Fruit fly (Drosophila melanogaster): ENCODE results near the gene tzn.

tzn gene

dm6 chr3L:20815666-20816375 lies 17.4 kb downstream of the tzn start, which contains the start of the genes CG3618 and Pka-R1 (continued):
- TF ChIP-seq Stat92E (GFP tag; optimal IDR thresholded peaks at IDR 0.05) = peak in 1 of 3 experiments; percentile 24
- peak; percentile 97 for TF ChIP-seq onecut (GFP tag; IDR thresholded peaks at IDR 0.05)
- TF ChIP-seq p53 (GFP tag; optimal IDR thresholded peaks at IDR 0.05) = peak; percentile 0
- TF ChIP-seq Sin3A (optimal IDR thresholded peaks at IDR 0.05) = peak; percentile 31
- TF ChIP-seq ewg (GFP tag; optimal IDR thresholded peaks at IDR 0.05) = peak; percentile 1
- no peak for TF ChIP-seq ash1 (GFP tag; optimal IDR thresholded peaks at IDR 0.05)
- TF ChIP-seq oc (tag; optimal IDR thresholded peaks at IDR 0.05) = no peak
- TF ChIP-seq CG2129 (GFP tag; IDR thresholded peaks at IDR 0.05; ENCODE audit: partially characterized antibody) = no peak
- TF ChIP-seq CG12659 (GFP tag; optimal IDR thresholded peaks at IDR 0.05) = peak; percentile 62
- peak; percentile 7 for TF ChIP-seq lilli (GFP tag; optimal IDR thresholded peaks at IDR 0.05)
- peak; percentile 53 for TF ChIP-seq trem (tag; optimal IDR thresholded peaks at IDR 0.05)
- peak; percentile 57 for TF ChIP-seq HmgZ (tag; optimal IDR thresholded peaks at IDR 0.05)
- TF ChIP-seq dpn (GFP tag; optimal IDR thresholded peaks at IDR 0.05) = peak in 1 of 2 experiments; percentile 2
- TF ChIP-seq CG15514 (GFP tag; optimal IDR thresholded peaks at IDR 0.05) = peak; percentile 50
- peak; percentile 39 for TF ChIP-seq CG9797 (GFP tag; optimal IDR thresholded peaks at IDR 0.05)
- peak; percentile 93 for TF ChIP-seq Sry-δ (GFP tag; optimal IDR thresholded peaks at IDR 0.05)
- TF ChIP-seq Pdp1 (GFP tag; optimal IDR thresholded peaks at IDR 0.05) = peak in 1 of 2 experiments; percentile 77
- TF ChIP-seq Fer1 (GFP tag; optimal IDR thresholded peaks at IDR 0.05) = peak; percentile 21
- TF ChIP-seq az2 (GFP tag; optimal IDR thresholded peaks at IDR 0.05) = no peak
- TF ChIP-seq CG13894 (tag; optimal IDR thresholded peaks at IDR 0.05) = no peak
- TF ChIP-seq CG6689 (GFP tag; IDR thresholded peaks at IDR 0.05) = no peak
- TF ChIP-seq CG17829 (tag; optimal IDR thresholded peaks at IDR 0.05) = peak; percentile 22
- peak; percentile 77 for TF ChIP-seq Dp (GFP tag; optimal IDR thresholded peaks at IDR 0.05)
- TF ChIP-seq her (GFP tag; optimal IDR thresholded peaks at IDR 0.05) = peak; percentile 24
- peak; percentile 76 for TF ChIP-seq CG9437 (GFP tag; optimal IDR thresholded peaks at IDR 0.05)
- peak; percentile 71 for TF ChIP-seq Myb (GFP tag; optimal IDR thresholded peaks at IDR 0.05)
- peak; percentile 83 for TF ChIP-seq MESR4 (GFP tag; optimal IDR thresholded peaks at IDR 0.05)
- TF ChIP-seq CG43689 (GFP tag; IDR thresholded peaks at IDR 0.05) = no peak
- TF ChIP-seq dm (GFP tag; optimal IDR thresholded peaks at IDR 0.05) = peak; percentile 53

- TF ChIP-seq ara (GFP tag; IDR thresholded peaks at IDR 0.05) (no peak), CG15514 (GFP tag; optimal IDR thresholded peaks at IDR 0.05) (no peak), dimm (GFP tag; IDR thresholded peaks at IDR 0.05) (no peak), CG16815 (GFP tag; optimal IDR thresholded peaks at IDR 0.05) (no peak), CG6813 (GFP tag; optimal IDR thresholded peaks at IDR 0.05) (no peak)
Measured at dm6 chr3L:20817927-20818326, 19.5 kb downstream of the tzn start, which contains the start of gene Mst77F. Gene Mst77F (minus strand): TSS chr3L:20818027.

dm6 chr3L:20823206-20823803 lies 24.9 kb downstream of the tzn start:
- TF ChIP-seq Dfd (GFP tag; optimal IDR thresholded peaks at IDR 0.05) = peak; percentile 86 to 96
- TF ChIP-seq sens (GFP tag) = peak; percentile 70
- peak; percentile 51 for TF ChIP-seq Hmx (GFP tag; optimal IDR thresholded peaks at IDR 0.05)
- TF ChIP-seq CG31388 (GFP tag; optimal IDR thresholded peaks at IDR 0.05) = peak; percentile 59
- TF ChIP-seq disco-r (GFP tag; optimal IDR thresholded peaks at IDR 0.05) = no peak
- TF ChIP-seq CG10565 (GFP tag; optimal IDR thresholded peaks at IDR 0.05) = peak; percentile 9
- no peak for TF ChIP-seq gce (GFP tag; IDR thresholded peaks at IDR 0.05)
- peak in 1 of 2 experiments; percentile 9 for TF ChIP-seq crp (GFP tag; optimal IDR thresholded peaks at IDR 0.05)
- peak; percentile 43 for TF ChIP-seq CG15011 (GFP tag; optimal IDR thresholded peaks at IDR 0.05)
- peak; percentile 38 for TF ChIP-seq sima (GFP tag; optimal IDR thresholded peaks at IDR 0.05)
- TF ChIP-seq CG12104 (GFP tag; optimal IDR thresholded peaks at IDR 0.05) = peak; percentile 17
- TF ChIP-seq ATbp (GFP tag; optimal IDR thresholded peaks at IDR 0.05) = no peak
- peak; percentile 83 for TF ChIP-seq Blimp-1 (GFP tag; optimal IDR thresholded peaks at IDR 0.05)
- peak; percentile 36 for TF ChIP-seq cad (GFP tag; optimal IDR thresholded peaks at IDR 0.05)
- TF ChIP-seq CG10366 (GFP tag; IDR thresholded peaks at IDR 0.05) = no peak
